Fruit fly (Drosophila melanogaster) whole organism, embryonic: ENCODE results near the gene Cul5.

ENCODE experiments used
- Aef1 ChIP-seq: fragments of 200-800 bp; sonication (Bioruptor generic); IDR thresholded peaks from 3 replicates; pipeline ENCODE4 v1.3.6; 2022; ENCODE audit warnings: missing biosample characterization, missing genetic modification characterization
- Atf6 ChIP-seq: fragments of 200-800 bp; sonication (Bioruptor generic); IDR thresholded peaks from 2 replicates; pipeline ENCODE4 v1.3.6; 2022; ENCODE audit warnings: missing biosample characterization, missing genetic modification characterization
- BEAF-32 ChIP-seq: fragments of 200-800 bp; sonication (Bioruptor generic); optimal IDR thresholded peaks from 3 replicates; lab custom pipeline; 2017; ENCODE audit warnings: missing biosample characterization, missing genetic modification characterization, mild to moderate bottlenecking, moderate library complexity, missing genetic modification reagents
- CG10431 ChIP-seq: fragments of 200-800 bp; sonication (Bioruptor generic); optimal IDR thresholded peaks from 3 replicates; lab custom pipeline; 2018; ENCODE audit warnings: missing biosample characterization, mild to moderate bottlenecking, missing genetic modification characterization
- CG12769 ChIP-seq: fragments of 200-800 bp; sonication (Bioruptor generic); optimal IDR thresholded peaks from 2 replicates; lab custom pipeline; 2019; ENCODE audit warnings: missing biosample characterization, mild to moderate bottlenecking, missing genetic modification characterization, moderate library complexity
- CG12942 ChIP-seq: fragments of 200-800 bp; sonication (Bioruptor generic); optimal IDR thresholded peaks from 3 replicates; lab custom pipeline; 2016; ENCODE audit warnings: missing biosample characterization, missing genetic modification characterization
- CG13424 ChIP-seq: fragments of 200-800 bp; sonication (Bioruptor generic); optimal IDR thresholded peaks from 2 replicates; lab custom pipeline; 2019; ENCODE audit warnings: missing biosample characterization, mild to moderate bottlenecking, missing genetic modification characterization, moderate library complexity
- CG1529 ChIP-seq: fragments of 200-800 bp; sonication (Bioruptor generic); optimal IDR thresholded peaks from 3 replicates; lab custom pipeline; 2018; ENCODE audit warnings: missing biosample characterization, missing genetic modification characterization
- CG15696 ChIP-seq: fragments of 200-800 bp; sonication (Bioruptor generic); optimal IDR thresholded peaks from 2 replicates; lab custom pipeline; 2019; ENCODE audit warnings: missing biosample characterization, mild to moderate bottlenecking, missing genetic modification characterization, moderate library complexity
- CG1603 ChIP-seq: fragments of 200-800 bp; sonication (Bioruptor generic); optimal IDR thresholded peaks from 2 replicates; lab custom pipeline; 2019; ENCODE audit warnings: missing biosample characterization, mild to moderate bottlenecking, missing genetic modification characterization, moderate library complexity
- CG17612 ChIP-seq: fragments of 200-800 bp; sonication (Bioruptor generic); IDR thresholded peaks from 2 replicates; pipeline ENCODE4 v1.3.6; 2022; ENCODE audit warnings: missing biosample characterization, missing genetic modification characterization
- CG1792 ChIP-seq: fragments of 200-800 bp; sonication (Bioruptor generic); optimal IDR thresholded peaks from 2 replicates; lab custom pipeline; 2016; ENCODE audit warnings: missing biosample characterization, missing genetic modification characterization
- CG1832 ChIP-seq: fragments of 200-800 bp; sonication (Bioruptor generic); optimal IDR thresholded peaks from 2 replicates; lab custom pipeline; 2017; ENCODE audit warnings: missing biosample characterization, mild to moderate bottlenecking, missing genetic modification characterization, inconsistent platforms
- CG2199 ChIP-seq: fragments of 200-800 bp; sonication (Bioruptor generic); IDR thresholded peaks from 3 replicates; pipeline ENCODE4 v1.3.6; 2022; ENCODE audit warnings: missing biosample characterization, missing genetic modification characterization
- CG30020 ChIP-seq: fragments of 200-800 bp; optimal IDR thresholded peaks from 2 replicates; lab custom pipeline; 2019; ENCODE audit warnings: missing biosample characterization, mild to moderate bottlenecking, missing genetic modification characterization, moderate library complexity
- CG31441 ChIP-seq: fragments of 200-800 bp; sonication (Bioruptor generic); IDR thresholded peaks from 2 replicates; pipeline ENCODE4 v1.3.6; 2022; ENCODE audit warnings: missing biosample characterization, missing genetic modification characterization
- CG4328 ChIP-seq: fragments of 200-800 bp; sonication (Bioruptor generic); optimal IDR thresholded peaks from 3 replicates; lab custom pipeline; 2017; ENCODE audit warnings: missing biosample characterization, missing genetic modification reagents, missing genetic modification characterization
- CG6272 ChIP-seq: fragments of 200-800 bp; sonication (Bioruptor generic); IDR thresholded peaks from 2 replicates; pipeline ENCODE4 v1.3.6; 2022; ENCODE audit warnings: missing biosample characterization, missing genetic modification characterization
- CG6683 ChIP-seq: fragments of 200-800 bp; sonication (Bioruptor generic); optimal IDR thresholded peaks from 2 replicates; lab custom pipeline; 2017; ENCODE audit warnings: missing biosample characterization, mild to moderate bottlenecking, missing genetic modification characterization, missing genetic modification reagents
- CG6765 ChIP-seq: fragments of 200-800 bp; sonication (Bioruptor generic); optimal IDR thresholded peaks from 3 replicates; lab custom pipeline; 2017; ENCODE audit warnings: missing biosample characterization, mild to moderate bottlenecking, missing genetic modification characterization
- CG7271 ChIP-seq: fragments of 200-800 bp; sonication (Bioruptor generic); optimal IDR thresholded peaks from 2 replicates; lab custom pipeline; 2018; ENCODE audit warnings: missing biosample characterization, mild to moderate bottlenecking, missing genetic modification characterization, moderate library complexity
- CG7372 ChIP-seq: fragments of 200-800 bp; sonication (Bioruptor generic); IDR thresholded peaks from 2 replicates; pipeline ENCODE4 v1.3.6; 2022; ENCODE audit warnings: missing biosample characterization, missing genetic modification characterization
- CG8281 ChIP-seq: fragments of 200-800 bp; sonication (Bioruptor generic); optimal IDR thresholded peaks from 2 replicates; lab custom pipeline; 2018; ENCODE audit warnings: missing biosample characterization, mild to moderate bottlenecking, missing genetic modification characterization, moderate library complexity
- CG8290 ChIP-seq, 3 experiments: fragments of 200-800 bp; sonication (Bioruptor generic); optimal IDR thresholded peaks; 2 replicates each; lab custom pipeline; 2016 to 2019; ENCODE audit warnings: missing biosample characterization in 3 of 3, missing genetic modification characterization in 3 of 3, mild to moderate bottlenecking in 2 of 3, moderate library complexity in 1 of 3
- CG9609 ChIP-seq: fragments of 200-800 bp; sonication (Bioruptor generic); optimal IDR thresholded peaks from 3 replicates; lab custom pipeline; 2016; ENCODE audit warnings: missing biosample characterization, missing genetic modification characterization
- D19B ChIP-seq: fragments of 200-800 bp; sonication (Bioruptor generic); optimal IDR thresholded peaks from 2 replicates; lab custom pipeline; 2017; ENCODE audit warnings: missing biosample characterization, mild to moderate bottlenecking, missing genetic modification characterization
- Dip2 ChIP-seq: fragments of 200-800 bp; sonication (Bioruptor generic); IDR thresholded peaks from 2 replicates; pipeline ENCODE4 v1.3.6; 2022; ENCODE audit warnings: missing biosample characterization, missing genetic modification characterization
- Dref ChIP-seq: fragments of 200-800 bp; sonication (Bioruptor generic); IDR thresholded peaks from 2 replicates; pipeline ENCODE4 v1.3.6; 2022; ENCODE audit warnings: missing biosample characterization, missing genetic modification characterization
- E2f2 ChIP-seq: fragments of 200-800 bp; sonication (Bioruptor generic); IDR thresholded peaks from 2 replicates; pipeline ENCODE4 v1.3.6; 2022; ENCODE audit warnings: missing biosample characterization, missing genetic modification characterization
- Gug ChIP-seq: fragments of 200-800 bp; sonication (Bioruptor generic); IDR thresholded peaks from 4 replicates; pipeline ENCODE4 v1.3.6; 2022; ENCODE audit warnings: missing biosample characterization, missing genetic modification characterization
- Hey ChIP-seq: fragments of 200-800 bp; sonication (Bioruptor generic); optimal IDR thresholded peaks from 3 replicates; lab custom pipeline; 2018; ENCODE audit warnings: missing biosample characterization, mild to moderate bottlenecking, missing genetic modification characterization
- Lpt ChIP-seq: fragments of >200 bp; optimal IDR thresholded peaks from 2 replicates; lab custom pipeline; 2018; ENCODE audit warnings: missing biosample characterization, missing genetic modification characterization
- Mad ChIP-seq: fragments of 200-800 bp; sonication (Bioruptor generic); optimal IDR thresholded peaks from 2 replicates; lab custom pipeline; 2016; ENCODE audit warnings: missing biosample characterization, missing genetic modification characterization
- Optix ChIP-seq: fragments of 200-800 bp; sonication (Bioruptor generic); IDR thresholded peaks from 3 replicates; pipeline ENCODE4 v1.3.6; 2022; ENCODE audit warnings: missing biosample characterization, missing genetic modification characterization
- ac ChIP-seq: fragments of 200-800 bp; sonication (Bioruptor generic); optimal IDR thresholded peaks from 3 replicates; lab custom pipeline; 2017; ENCODE audit warnings: missing biosample characterization, mild to moderate bottlenecking, missing genetic modification characterization
- amos ChIP-seq: fragments of 200-800 bp; sonication (Bioruptor generic); IDR thresholded peaks from 2 replicates; pipeline ENCODE4 v1.3.6; 2022; ENCODE audit warnings: missing biosample characterization, missing genetic modification characterization; ENCODE audit not compliant: partially characterized antibody
- bab2 ChIP-seq: fragments of 200-800 bp; sonication (Bioruptor generic); optimal IDR thresholded peaks from 2 replicates; lab custom pipeline; 2016; ENCODE audit warnings: missing biosample characterization, missing genetic modification characterization
- bbx ChIP-seq: fragments of 200-800 bp; sonication (Bioruptor generic); IDR thresholded peaks from 2 replicates; pipeline ENCODE4 v1.3.6; 2022; ENCODE audit warnings: missing biosample characterization, missing genetic modification characterization; ENCODE audit not compliant: partially characterized antibody
- crc ChIP-seq: fragments of 200-800 bp; sonication (Bioruptor generic); optimal IDR thresholded peaks from 2 replicates; lab custom pipeline; 2016; ENCODE audit warnings: missing biosample characterization, missing genetic modification characterization
- dpn ChIP-seq, 2 experiments: fragments of 200-800 bp; sonication (Bioruptor generic); optimal IDR thresholded peaks; 3 replicates each; lab custom pipeline; 2016; ENCODE audit warnings: missing biosample characterization in 2 of 2, missing genetic modification characterization in 2 of 2
- fd64A ChIP-seq: fragments of 200-800 bp; sonication (Bioruptor generic); optimal IDR thresholded peaks from 3 replicates; lab custom pipeline; 2018; ENCODE audit warnings: missing biosample characterization, mild to moderate bottlenecking, missing genetic modification characterization
- ftz-f1 ChIP-seq: fragments of 200-800 bp; sonication (Bioruptor generic); optimal IDR thresholded peaks from 2 replicates; lab custom pipeline; 2016; ENCODE audit warnings: missing biosample characterization, missing genetic modification characterization
- gcm2 ChIP-seq: fragments of 200-800 bp; sonication (Bioruptor generic); optimal IDR thresholded peaks from 2 replicates; lab custom pipeline; 2016; ENCODE audit warnings: missing biosample characterization, missing genetic modification characterization
- grau ChIP-seq: fragments of 200-800 bp; optimal IDR thresholded peaks from 3 replicates; lab custom pipeline; 2019; ENCODE audit warnings: missing biosample characterization, mild to moderate bottlenecking, missing genetic modification characterization, moderate library complexity
- gsb-n ChIP-seq: fragments of 200-800 bp; sonication (Bioruptor generic); optimal IDR thresholded peaks from 3 replicates; lab custom pipeline; 2018; ENCODE audit warnings: missing biosample characterization, mild to moderate bottlenecking, missing genetic modification characterization
- kay ChIP-seq: fragments of 200-800 bp; sonication (Bioruptor generic); optimal IDR thresholded peaks from 2 replicates; lab custom pipeline; 2016; ENCODE audit warnings: missing biosample characterization, missing genetic modification characterization
- ken ChIP-seq: fragments of 200-800 bp; sonication (Bioruptor generic); IDR thresholded peaks from 3 replicates; pipeline ENCODE4 v1.3.6; 2022; ENCODE audit warnings: missing biosample characterization, missing genetic modification characterization
- luna ChIP-seq: fragments of 200-800 bp; sonication (Bioruptor generic); optimal IDR thresholded peaks from 2 replicates; lab custom pipeline; 2016; ENCODE audit warnings: missing biosample characterization, missing genetic modification characterization
- pb ChIP-seq: fragments of 200-800 bp; sonication (Bioruptor generic); optimal IDR thresholded peaks from 3 replicates; lab custom pipeline; 2016; ENCODE audit warnings: missing biosample characterization, missing genetic modification characterization
- yki ChIP-seq: fragments of >200 bp; optimal IDR thresholded peaks from 3 replicates; lab custom pipeline; 2018

Gene Cul5

dm6 chr3R:29040526-29041195, 22.1 kb downstream of the Cul5 start (continued):
- TF ChIP-seq gsb-n (tag; lab: Kevin White, UChicago): no peak
- TF ChIP-seq CG6272 (GFP tag; lab: Robert Waterston, UW): no peak
- TF ChIP-seq ftz-f1 (GFP tag; lab: Kevin White, UChicago): peak; percentile 45
- peak; percentile 19 for TF ChIP-seq CG6683
- TF ChIP-seq kay (GFP tag; lab: Kevin White, UChicago): no peak
- TF ChIP-seq E2f2: peak; percentile 26; the same call in 1 of the 2 replicates
- no peak for TF ChIP-seq Mad (GFP tag; lab: Kevin White, UChicago)
- no peak for TF ChIP-seq CG1529 (GFP tag; lab: Kevin White, UChicago)
- no peak for TF ChIP-seq Dip2 (GFP tag; lab: Robert Waterston, UW)
- peak; percentile 57 for TF ChIP-seq CG6765 (GFP tag; lab: Kevin White, UChicago)
- TF ChIP-seq fd64A: no peak
- no peak for TF ChIP-seq crc
- TF ChIP-seq Hey (tag; lab: Kevin White, UChicago): no peak
- no peak for TF ChIP-seq CG7271 (tag; lab: Kevin White, UChicago)
- TF ChIP-seq yki: no peak
- TF ChIP-seq CG12769 (tag; lab: Kevin White, UChicago): no peak
- no peak for TF ChIP-seq amos (GFP tag; lab: Robert Waterston, UW)
- no peak for TF ChIP-seq bbx (GFP tag; lab: Robert Waterston, UW)
- TF ChIP-seq CG4328 (GFP tag; lab: Kevin White, UChicago): peak; percentile 48
- TF ChIP-seq grau (tag; lab: Kevin White, UChicago): peak; percentile 82
- no peak for TF ChIP-seq CG1832 (GFP tag; lab: Kevin White, UChicago)
- TF ChIP-seq luna (GFP tag; lab: Kevin White, UChicago): no peak
- no peak for TF ChIP-seq gcm2
- TF ChIP-seq Lpt (GFP tag; lab: Kevin White, UChicago): no peak
- peak in 1 of 2 experiments; percentile 72 for TF ChIP-seq dpn (GFP tag; optimal IDR thresholded peaks at IDR 0.05; lab: Kevin White, UChicago)
- no peak for TF ChIP-seq CG1603
- peak; percentile 46; the same call in 1 of the 3 replicates for TF ChIP-seq Aef1 (GFP tag; lab: Robert Waterston, UW)
- no peak for TF ChIP-seq ac (GFP tag; lab: Kevin White, UChicago)
- no peak for TF ChIP-seq CG1792
- no peak for TF ChIP-seq CG8290 (GFP tag; optimal IDR thresholded peaks at IDR 0.05; lab: Kevin White, UChicago)
- TF ChIP-seq CG8290 (tag; optimal IDR thresholded peaks at IDR 0.05; lab: Kevin White, UChicago): no peak
- TF ChIP-seq CG7372 (GFP tag; lab: Robert Waterston, UW): 0 out of 2 replicates have a peak, but pooled peaks have one; percentile 34
- no peak for TF ChIP-seq CG2199
- peak; percentile 59 for TF ChIP-seq D19B
- TF ChIP-seq CG13424 (tag; lab: Kevin White, UChicago): peak; percentile 83
- no peak for TF ChIP-seq CG30020 (tag; lab: Kevin White, UChicago)
- TF ChIP-seq bab2 (GFP tag; lab: Kevin White, UChicago): no peak
- no peak for TF ChIP-seq CG15696 (tag; lab: Kevin White, UChicago)
- no peak for TF ChIP-seq BEAF-32 (GFP tag; lab: Kevin White, UChicago)
- no peak for TF ChIP-seq Gug (GFP tag; lab: Robert Waterston, UW)
- TF ChIP-seq CG17612 (GFP tag; lab: Robert Waterston, UW): no peak
- 0 out of 3 replicates have a peak, but pooled peaks have one; percentile 4 for TF ChIP-seq ken
- TF ChIP-seq CG8281 (tag; lab: Kevin White, UChicago): peak; percentile 48
- peak; percentile 74 for TF ChIP-seq Atf6 (GFP tag; lab: Robert Waterston, UW)
- TF ChIP-seq CG9609 (GFP tag; lab: Kevin White, UChicago): no peak
- peak; percentile 49 for TF ChIP-seq CG12942 (GFP tag; lab: Kevin White, UChicago)
- no peak for TF ChIP-seq Dref (GFP tag; lab: Robert Waterston, UW)
- no peak; the same call in 1 of the 2 replicates for TF ChIP-seq CG31441 (GFP tag; lab: Robert Waterston, UW)
- no peak for TF ChIP-seq pb (GFP tag; lab: Kevin White, UChicago)
- no peak for TF ChIP-seq CG10431
- TF ChIP-seq Optix: no peak
